Fruit fly (Drosophila melanogaster): ENCODE measurements around the gene CG7142.

CG7142 gene

DNA sequence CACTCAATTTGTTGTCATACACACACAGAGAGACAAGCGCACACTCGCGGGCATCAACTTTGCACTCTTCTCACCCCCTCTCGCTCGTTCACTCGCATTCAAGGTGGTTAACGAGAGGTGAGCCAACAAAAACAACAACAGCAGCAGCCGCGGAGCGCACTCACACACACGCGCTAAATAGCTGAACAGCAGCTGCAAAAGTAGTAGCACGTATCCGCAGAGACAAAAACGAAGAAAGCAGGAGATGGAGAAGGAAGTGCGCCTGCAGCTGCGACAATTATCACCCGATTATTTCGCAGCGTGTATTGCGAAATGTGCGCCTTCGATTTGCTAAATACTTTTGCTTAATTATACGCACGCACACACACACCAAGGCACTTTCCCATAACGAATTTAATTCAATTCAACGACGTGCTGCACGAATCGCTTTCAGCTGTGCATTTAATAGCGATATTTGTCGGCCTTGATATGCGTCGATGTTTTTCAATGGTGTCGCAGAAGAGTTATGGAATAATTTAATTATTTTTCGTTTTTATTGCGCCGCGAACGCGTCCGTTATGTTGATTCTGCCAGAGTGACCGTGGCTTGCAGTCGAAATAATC is 19.1 kb upstream of the CG7142 start:
- no peak for TF ChIP-seq Ets96B (tag; optimal IDR thresholded peaks at IDR 0.05)
- no peak for TF ChIP-seq CG10631 (GFP tag; optimal IDR thresholded peaks at IDR 0.05)
- TF ChIP-seq ss (GFP tag; optimal IDR thresholded peaks at IDR 0.05), result peak; percentile 56 to 72
- no peak for TF ChIP-seq Sox15 (GFP tag; optimal IDR thresholded peaks at IDR 0.05)
- TF ChIP-seq Blimp-1 (GFP tag; optimal IDR thresholded peaks at IDR 0.05), result no peak
- TF ChIP-seq Met (GFP tag; optimal IDR thresholded peaks at IDR 0.05), result no peak
- peak; percentile 38 for TF ChIP-seq Sox14 (GFP tag; optimal IDR thresholded peaks at IDR 0.05)
- TF ChIP-seq salr (GFP tag; optimal IDR thresholded peaks at IDR 0.05), result no peak
- no peak for TF ChIP-seq fd85E (GFP tag; optimal IDR thresholded peaks at IDR 0.05)
- peak; percentile 19 for TF ChIP-seq achi (GFP tag; optimal IDR thresholded peaks at IDR 0.05)
- peak; percentile 57 for TF ChIP-seq CG8119 (GFP tag; IDR thresholded peaks at IDR 0.05)
- TF ChIP-seq CG15336 (GFP tag; IDR thresholded peaks at IDR 0.05), result peak; percentile 56
- TF ChIP-seq CG9139 (GFP tag; optimal IDR thresholded peaks at IDR 0.05), result peak; percentile 36
- TF ChIP-seq CG34406 (GFP tag; optimal IDR thresholded peaks at IDR 0.05), result peak; percentile 23
- no peak for TF ChIP-seq Eip93F (GFP tag; optimal IDR thresholded peaks at IDR 0.05)
- no peak for TF ChIP-seq CG11294 (GFP tag; IDR thresholded peaks at IDR 0.05)
- peak; percentile 5 for TF ChIP-seq pdm3 (GFP tag; optimal IDR thresholded peaks at IDR 0.05)
- peak; percentile 70 for TF ChIP-seq svp (GFP tag)
- TF ChIP-seq CG7368 (GFP tag; optimal IDR thresholded peaks at IDR 0.05), result no peak
- TF ChIP-seq Gug (GFP tag; IDR thresholded peaks at IDR 0.05), result peak; percentile 45
- TF ChIP-seq Hr4 (GFP tag; optimal IDR thresholded peaks at IDR 0.05), result peak; percentile 12
- TF ChIP-seq esn (GFP tag; optimal IDR thresholded peaks at IDR 0.05), result peak; percentile 18
- peak; percentile 80 for TF ChIP-seq CG6163 (GFP tag; IDR thresholded peaks at IDR 0.05)
- peak; percentile 21 for TF ChIP-seq net (GFP tag; optimal IDR thresholded peaks at IDR 0.05)
- no peak for TF ChIP-seq CG31627 (GFP tag; optimal IDR thresholded peaks at IDR 0.05)
- no peak for TF ChIP-seq CG11762 (GFP tag; optimal IDR thresholded peaks at IDR 0.05; ENCODE audit: insufficient read depth)
- TF ChIP-seq lz (GFP tag; optimal IDR thresholded peaks at IDR 0.05), result no peak
- TF ChIP-seq Smox (GFP tag; optimal IDR thresholded peaks at IDR 0.05), result no peak
- no peak for TF ChIP-seq CG6808 (GFP tag; optimal IDR thresholded peaks at IDR 0.05)
- TF ChIP-seq eg (GFP tag; IDR thresholded peaks at IDR 0.05), result peak; percentile 66
- TF ChIP-seq Hr39 (GFP tag; optimal IDR thresholded peaks at IDR 0.05), result peak; percentile 37
- TF ChIP-seq CG6276 (GFP tag; optimal IDR thresholded peaks at IDR 0.05), result peak; percentile 46
- no peak for TF ChIP-seq dac (GFP tag; optimal IDR thresholded peaks at IDR 0.05)
- no peak for TF ChIP-seq CG6792 (GFP tag; optimal IDR thresholded peaks at IDR 0.05)
- TF ChIP-seq CG16779 (tag; optimal IDR thresholded peaks at IDR 0.05), result peak; percentile 28
- TF ChIP-seq cyc (GFP tag; optimal IDR thresholded peaks at IDR 0.05), result peak; percentile 12
- TF ChIP-seq dsx (GFP tag; optimal IDR thresholded peaks at IDR 0.05; ENCODE audit: poor library complexity, severe bottlenecking), result no peak
- peak; percentile 50 for TF ChIP-seq Lpt (GFP tag; optimal IDR thresholded peaks at IDR 0.05)
- TF ChIP-seq CG8632 (GFP tag; optimal IDR thresholded peaks at IDR 0.05), result peak; percentile 13
- TF ChIP-seq Eip78C (GFP tag), result peak; percentile 83
- TF ChIP-seq Sox102F (GFP tag; optimal IDR thresholded peaks at IDR 0.05), result no peak
- no peak for TF ChIP-seq CG11902 (GFP tag; optimal IDR thresholded peaks at IDR 0.05)
- TF ChIP-seq CG4318 (GFP tag; optimal IDR thresholded peaks at IDR 0.05), result no peak
- no peak for TF ChIP-seq Eip75B (GFP tag; optimal IDR thresholded peaks at IDR 0.05)
- TF ChIP-seq CG1621 (tag; optimal IDR thresholded peaks at IDR 0.05), result no peak
- peak; percentile 41 for TF ChIP-seq fkh (GFP tag; optimal IDR thresholded peaks at IDR 0.05)
- peak; percentile 25 for TF ChIP-seq OdsH (GFP tag; optimal IDR thresholded peaks at IDR 0.05)
- TF ChIP-seq CG10669 (GFP tag; optimal IDR thresholded peaks at IDR 0.05), result no peak
- no peak for TF ChIP-seq CG3032 (tag; optimal IDR thresholded peaks at IDR 0.05)
- TF ChIP-seq CG6854 (GFP tag; optimal IDR thresholded peaks at IDR 0.05), result no peak
- peak; percentile 17 for TF ChIP-seq topi (GFP tag; optimal IDR thresholded peaks at IDR 0.05)
- TF ChIP-seq CG3919 (GFP tag; optimal IDR thresholded peaks at IDR 0.05), result peak; percentile 38
